Worm (Caenorhabditis elegans) whole organism, midembryonic: ENCODE results near the gene bus-4.

Experiments
- flt-1 ChIP-seq: fragments of 200-800 bp; sonication (Bioruptor generic); IDR thresholded peaks from 2 replicates; pipeline ENCODE4 v1.3.6; 2022; ENCODE audit warnings: missing genetic modification characterization, missing compliant biosample characterization
- tab-1 ChIP-seq: fragments of 200-800 bp; sonication (Bioruptor generic); IDR thresholded peaks from 2 replicates; pipeline ENCODE4 v1.3.6; 2022; ENCODE audit warnings: missing genetic modification characterization, missing compliant biosample characterization

ce11 chrIV:4688221-4688620, at the start of gene bus-4:
- TF ChIP-seq flt-1 (no peak), tab-1 (GFP tag; lab: Robert Waterston, UW) (no peak)
